Fruit fly (Drosophila melanogaster) whole organism, embryonic: Measurements from ENCODE around the gene SmydA-9.
A peak's percentile ranks its signal among the peaks of the same experiment; 100 is the strongest.

Experiments
- Abd-B ChIP-seq: fragments of 200-800 bp; sonication (Bioruptor generic); optimal IDR thresholded peaks from 2 replicates; lab custom pipeline; 2018; ENCODE audit warnings: missing biosample characterization, mild to moderate bottlenecking, missing genetic modification characterization, moderate library complexity
- CG10321 ChIP-seq: fragments of 200-800 bp; sonication (Bioruptor generic); IDR thresholded peaks from 2 replicates; pipeline ENCODE4 v1.3.6; 2022; ENCODE audit warnings: missing biosample characterization, missing genetic modification characterization
- CG10462 ChIP-seq: fragments of 200-800 bp; sonication (Bioruptor generic); optimal IDR thresholded peaks from 2 replicates; lab custom pipeline; 2016; ENCODE audit warnings: missing biosample characterization, missing genetic modification characterization
- CG11398 ChIP-seq: fragments of 200-800 bp; sonication (Bioruptor generic); optimal IDR thresholded peaks from 2 replicates; lab custom pipeline; 2016; ENCODE audit warnings: missing biosample characterization, missing genetic modification characterization
- CG12744 ChIP-seq: fragments of 200-800 bp; sonication (Bioruptor generic); optimal IDR thresholded peaks from 2 replicates; lab custom pipeline; 2016; ENCODE audit warnings: missing biosample characterization, missing genetic modification characterization
- CG13775 ChIP-seq: fragments of 200-800 bp; sonication (Bioruptor generic); optimal IDR thresholded peaks from 3 replicates; lab custom pipeline; 2017; ENCODE audit warnings: missing biosample characterization, mild to moderate bottlenecking, missing genetic modification characterization
- CG14441 ChIP-seq: fragments of 200-800 bp; sonication (Bioruptor generic); IDR thresholded peaks from 2 replicates; pipeline ENCODE4 v1.3.6; 2022; ENCODE audit warnings: missing biosample characterization, missing genetic modification characterization
- CG14965 ChIP-seq: fragments of 200-800 bp; sonication (Bioruptor generic); optimal IDR thresholded peaks from 2 replicates; lab custom pipeline; 2016; ENCODE audit warnings: missing biosample characterization, missing genetic modification characterization, borderline replicate concordance
- CG15601 ChIP-seq: fragments of 200-800 bp; sonication (Bioruptor generic); optimal IDR thresholded peaks from 3 replicates; lab custom pipeline; 2019; ENCODE audit warnings: missing biosample characterization, mild to moderate bottlenecking, missing genetic modification characterization, moderate library complexity
- CG1603 ChIP-seq: fragments of 200-800 bp; sonication (Bioruptor generic); optimal IDR thresholded peaks from 2 replicates; lab custom pipeline; 2019; ENCODE audit warnings: missing biosample characterization, mild to moderate bottlenecking, missing genetic modification characterization, moderate library complexity
- CG17385 ChIP-seq: fragments of 200-800 bp; sonication (Bioruptor generic); optimal IDR thresholded peaks from 3 replicates; lab custom pipeline; 2018; ENCODE audit warnings: missing biosample characterization, mild to moderate bottlenecking, missing genetic modification characterization
- CG18011 ChIP-seq: fragments of 200-800 bp; sonication (Bioruptor generic); optimal IDR thresholded peaks from 2 replicates; lab custom pipeline; 2017; ENCODE audit warnings: missing biosample characterization, missing genetic modification characterization, mild to moderate bottlenecking, moderate library complexity, missing genotype
- CG18619 ChIP-seq: fragments of 200-800 bp; sonication (Bioruptor generic); optimal IDR thresholded peaks from 3 replicates; lab custom pipeline; 2017; ENCODE audit warnings: missing biosample characterization, mild to moderate bottlenecking, missing genetic modification characterization
- CG2889 ChIP-seq: fragments of 200-800 bp; sonication (Bioruptor generic); IDR thresholded peaks from 3 replicates; pipeline ENCODE4 v1.3.6; 2022; ENCODE audit warnings: missing biosample characterization, missing genetic modification characterization
- CG3847 ChIP-seq: fragments of 200-800 bp; sonication (Bioruptor generic); IDR thresholded peaks from 2 replicates; pipeline ENCODE4 v1.3.6; 2022; ENCODE audit warnings: missing biosample characterization, missing genetic modification characterization
- CG4360 ChIP-seq: fragments of 200-800 bp; sonication (Bioruptor generic); IDR thresholded peaks from 2 replicates; pipeline ENCODE4 v1.3.6; 2022; ENCODE audit warnings: missing biosample characterization, missing genetic modification characterization
- CG7357 ChIP-seq: fragments of 200-800 bp; sonication (Bioruptor generic); IDR thresholded peaks from 3 replicates; pipeline ENCODE4 v1.3.6; 2022; ENCODE audit warnings: missing biosample characterization, missing genetic modification characterization
- CG8290 ChIP-seq, 3 experiments: fragments of 200-800 bp; sonication (Bioruptor generic); optimal IDR thresholded peaks; 2 replicates each; lab custom pipeline; 2016 to 2019; ENCODE audit warnings: missing biosample characterization in 3 of 3, missing genetic modification characterization in 3 of 3, mild to moderate bottlenecking in 2 of 3, moderate library complexity in 1 of 3
- D19A ChIP-seq: fragments of 200-800 bp; optimal IDR thresholded peaks from 3 replicates; lab custom pipeline; 2019; ENCODE audit warnings: missing biosample characterization, mild to moderate bottlenecking, missing genetic modification characterization, moderate library complexity
- Dfd ChIP-seq, 2 experiments: fragments of >200 bp; optimal IDR thresholded peaks; 2 replicates each; lab custom pipeline; 2017; ENCODE audit warnings: missing biosample characterization in 2 of 2, missing genetic modification characterization in 2 of 2
- Gsc ChIP-seq: fragments of 200-800 bp; sonication (Bioruptor generic); IDR thresholded peaks from 2 replicates; pipeline ENCODE4 v1.3.6; 2022; ENCODE audit warnings: missing biosample characterization, missing genetic modification characterization
- Hr78 ChIP-seq, 2 experiments: fragments of 200-800 bp in 1 of 2; fragments of >200 bp in 1 of 2; sonication (Bioruptor generic) in 1 of 2; optimal IDR thresholded peaks; 2 replicates each; lab custom pipeline; 2017 to 2019; ENCODE audit warnings: missing biosample characterization in 2 of 2, missing genetic modification characterization in 2 of 2, mild to moderate bottlenecking in 1 of 2, moderate library complexity in 1 of 2
- Mad ChIP-seq: fragments of 200-800 bp; sonication (Bioruptor generic); optimal IDR thresholded peaks from 2 replicates; lab custom pipeline; 2016; ENCODE audit warnings: missing biosample characterization, missing genetic modification characterization
- Myb ChIP-seq: fragments of 200-800 bp; sonication (Bioruptor generic); optimal IDR thresholded peaks from 2 replicates; lab custom pipeline; 2016; ENCODE audit warnings: missing biosample characterization, missing genetic modification characterization
- Neu2 ChIP-seq: fragments of 200-800 bp; sonication (Bioruptor generic); optimal IDR thresholded peaks from 3 replicates; lab custom pipeline; 2016; ENCODE audit warnings: missing biosample characterization, missing genetic modification characterization, borderline replicate concordance
- Nf-YA ChIP-seq: fragments of 200-800 bp; sonication (Bioruptor generic); IDR thresholded peaks from 2 replicates; pipeline ENCODE4 v1.3.6; 2022; ENCODE audit warnings: missing biosample characterization, missing genetic modification characterization
- Rx ChIP-seq: fragments of 200-800 bp; sonication (Bioruptor generic); IDR thresholded peaks from 2 replicates; pipeline ENCODE4 v1.3.6; 2022; ENCODE audit warnings: missing biosample characterization, missing genetic modification characterization
- YL-1 ChIP-seq: fragments of 200-800 bp; sonication (Bioruptor generic); optimal IDR thresholded peaks from 3 replicates; lab custom pipeline; 2017; ENCODE audit warnings: missing biosample characterization, mild to moderate bottlenecking, missing genetic modification characterization
- cas ChIP-seq: fragments of 200-800 bp; sonication (Bioruptor generic); IDR thresholded peaks from 2 replicates; pipeline ENCODE4 v1.3.6; 2022; ENCODE audit warnings: missing biosample characterization, missing genetic modification characterization
- chif ChIP-seq, 2 experiments: fragments of 200-800 bp; sonication (Bioruptor generic); optimal IDR thresholded peaks; 3 replicates each; lab custom pipeline; 2016; ENCODE audit warnings: missing biosample characterization in 2 of 2, missing genetic modification characterization in 2 of 2
- chinmo ChIP-seq: fragments of 200-800 bp; sonication (Bioruptor generic); IDR thresholded peaks from 4 replicates; pipeline ENCODE4 v1.3.6; 2022; ENCODE audit warnings: missing biosample characterization, missing genetic modification characterization; ENCODE audit not compliant: partially characterized antibody
- chn ChIP-seq: fragments of 200-800 bp; sonication (Bioruptor generic); optimal IDR thresholded peaks from 2 replicates; lab custom pipeline; 2016; ENCODE audit warnings: missing biosample characterization, missing genetic modification characterization
- crp ChIP-seq, 2 experiments: fragments of 200-800 bp; sonication (Bioruptor generic); optimal IDR thresholded peaks; 2 replicates in 1 of 2; 3 replicates in 1 of 2; lab custom pipeline; 2017; ENCODE audit warnings: missing biosample characterization in 2 of 2, missing genetic modification characterization in 2 of 2, mild to moderate bottlenecking in 1 of 2, moderate library complexity in 1 of 2
- danr ChIP-seq: fragments of 200-800 bp; sonication (Bioruptor generic); IDR thresholded peaks from 2 replicates; pipeline ENCODE4 v1.3.6; 2022; ENCODE audit warnings: missing biosample characterization, missing genetic modification characterization
- dysf ChIP-seq: fragments of 200-800 bp; sonication (Bioruptor generic); IDR thresholded peaks from 3 replicates; pipeline ENCODE4 v1.3.6; 2022; ENCODE audit warnings: missing biosample characterization, missing genetic modification characterization
- gcm ChIP-seq: fragments of 200-800 bp; sonication (Bioruptor generic); optimal IDR thresholded peaks from 2 replicates; lab custom pipeline; 2019; ENCODE audit warnings: missing biosample characterization, mild to moderate bottlenecking, missing genetic modification characterization, moderate library complexity
- gcm2 ChIP-seq: fragments of 200-800 bp; sonication (Bioruptor generic); optimal IDR thresholded peaks from 2 replicates; lab custom pipeline; 2016; ENCODE audit warnings: missing biosample characterization, missing genetic modification characterization
- gsb ChIP-seq: fragments of 200-800 bp; sonication (Bioruptor generic); IDR thresholded peaks from 2 replicates; pipeline ENCODE4 v1.3.6; 2022; ENCODE audit warnings: missing biosample characterization, missing genetic modification characterization
- jing ChIP-seq: fragments of 200-800 bp; sonication (Bioruptor generic); optimal IDR thresholded peaks from 2 replicates; lab custom pipeline; 2018; ENCODE audit warnings: missing biosample characterization, mild to moderate bottlenecking, missing genetic modification characterization
- maf-S ChIP-seq: fragments of 200-800 bp; sonication (Bioruptor generic); optimal IDR thresholded peaks from 2 replicates; lab custom pipeline; 2016; ENCODE audit warnings: missing biosample characterization, missing genetic modification characterization
- mld ChIP-seq: fragments of 200-800 bp; sonication (Bioruptor generic); IDR thresholded peaks from 3 replicates; pipeline ENCODE4 v1.3.6; 2022; ENCODE audit warnings: missing biosample characterization, missing genetic modification characterization; ENCODE audit not compliant: partially characterized antibody
- onecut ChIP-seq: fragments of 200-800 bp; sonication (Bioruptor generic); IDR thresholded peaks from 2 replicates; pipeline ENCODE4 v1.3.6; 2022; ENCODE audit warnings: missing biosample characterization, missing genetic modification characterization
- seq ChIP-seq: fragments of 200-800 bp; sonication (Bioruptor generic); IDR thresholded peaks from 2 replicates; pipeline ENCODE4 v1.3.6; 2022; ENCODE audit warnings: missing biosample characterization, missing genetic modification characterization
- sima ChIP-seq: fragments of 200-800 bp; sonication (Bioruptor generic); optimal IDR thresholded peaks from 2 replicates; lab custom pipeline; 2016; ENCODE audit warnings: missing biosample characterization, missing genetic modification characterization
- so ChIP-seq: fragments of 200-800 bp; sonication (Bioruptor generic); IDR thresholded peaks from 3 replicates; pipeline ENCODE4 v1.3.6; 2022; ENCODE audit warnings: missing biosample characterization, missing genetic modification characterization
- tap ChIP-seq: fragments of 200-800 bp; optimal IDR thresholded peaks from 3 replicates; lab custom pipeline; 2019; ENCODE audit warnings: missing biosample characterization, mild to moderate bottlenecking, missing genetic modification characterization, moderate library complexity
- tgo ChIP-seq: fragments of 200-800 bp; sonication (Bioruptor generic); IDR thresholded peaks from 3 replicates; pipeline ENCODE4 v1.3.6; 2022; ENCODE audit warnings: missing biosample characterization, missing genetic modification characterization
- trem ChIP-seq: fragments of 200-800 bp; optimal IDR thresholded peaks from 3 replicates; lab custom pipeline; 2019; ENCODE audit warnings: missing biosample characterization, mild to moderate bottlenecking, missing genetic modification characterization, moderate library complexity
- wek ChIP-seq: fragments of 200-800 bp; sonication (Bioruptor generic); optimal IDR thresholded peaks from 3 replicates; lab custom pipeline; 2018; ENCODE audit warnings: missing biosample characterization, mild to moderate bottlenecking, missing genetic modification characterization, moderate library complexity
- zfh1 ChIP-seq: fragments of 200-800 bp; sonication (Bioruptor generic); IDR thresholded peaks from 3 replicates; pipeline ENCODE4 v1.3.6; 2022; ENCODE audit warnings: missing biosample characterization, missing genetic modification characterization

The SmydA-9 gene

DNA sequence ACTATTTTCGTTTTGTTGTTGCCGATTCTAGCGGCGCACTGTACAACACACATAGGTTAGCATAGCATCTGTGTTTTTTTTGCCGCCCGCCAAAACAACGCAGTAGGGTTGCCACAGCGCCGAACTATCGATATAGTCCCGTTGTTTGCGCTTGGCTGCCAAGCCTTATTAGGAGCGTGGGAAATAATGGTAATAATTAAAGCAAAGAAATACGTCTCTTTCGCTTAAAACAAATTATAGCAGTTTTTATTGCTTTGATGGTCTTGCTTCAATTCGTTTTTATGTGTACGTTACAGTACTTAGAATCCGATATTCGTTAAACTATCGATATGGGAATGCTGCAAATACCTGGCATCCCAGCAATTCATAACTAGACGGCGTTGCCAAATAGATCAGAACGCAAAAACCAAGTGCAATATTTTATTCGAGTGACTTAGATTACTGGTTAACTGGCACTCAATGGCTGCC is 32.8 kb upstream of the SmydA-9 start, which contains the start of the genes mxc and Larp7 (continued):
- peak; percentile 26 for TF ChIP-seq YL-1 (GFP tag; lab: Kevin White, UChicago)
- TF ChIP-seq wek, result no peak
- TF ChIP-seq cas (GFP tag; lab: Robert Waterston, UW), result no peak
- TF ChIP-seq CG8290 (GFP tag; optimal IDR thresholded peaks at IDR 0.05; lab: Kevin White, UChicago), result peak; percentile 3
- no peak for TF ChIP-seq CG8290 (tag; optimal IDR thresholded peaks at IDR 0.05; lab: Kevin White, UChicago)
- TF ChIP-seq Neu2 (GFP tag; lab: Kevin White, UChicago), result no peak
- no peak for TF ChIP-seq gcm (GFP tag; lab: Kevin White, UChicago)
- no peak for TF ChIP-seq CG11398
- TF ChIP-seq CG14965 (GFP tag; lab: Kevin White, UChicago), result no peak
- TF ChIP-seq Mad, result peak; percentile 47
- no peak for TF ChIP-seq seq
- no peak for TF ChIP-seq D19A (tag; lab: Kevin White, UChicago)
- TF ChIP-seq CG12744 (GFP tag; lab: Kevin White, UChicago), result no peak
- peak; percentile 61 for TF ChIP-seq CG13775 (GFP tag; lab: Kevin White, UChicago)
- TF ChIP-seq chif (GFP tag; optimal IDR thresholded peaks at IDR 0.05; lab: Kevin White, UChicago), result peak; percentile 51 to 67
- peak; percentile 85 for TF ChIP-seq CG3847 (GFP tag; lab: Robert Waterston, UW)
- TF ChIP-seq chn, result peak; percentile 49
- TF ChIP-seq onecut (GFP tag; lab: Robert Waterston, UW), result no peak
- TF ChIP-seq CG10321 (GFP tag; lab: Robert Waterston, UW), result no peak
- peak; percentile 27 for TF ChIP-seq CG17385 (GFP tag; lab: Kevin White, UChicago)
- TF ChIP-seq danr, result peak; percentile 35; the same call in 1 of the 2 replicates
- TF ChIP-seq CG4360, result 0 out of 2 replicates have a peak, but pooled peaks have one; percentile 32
- peak; percentile 64; the same call in 1 of the 3 replicates for TF ChIP-seq mld
- TF ChIP-seq sima (GFP tag; lab: Kevin White, UChicago), result no peak
- peak; percentile 45 for TF ChIP-seq tgo (GFP tag; lab: Robert Waterston, UW)
- TF ChIP-seq CG14441, result peak; percentile 52; the same call in 1 of the 2 replicates
- TF ChIP-seq maf-S (GFP tag; lab: Kevin White, UChicago), result peak; percentile 53
- TF ChIP-seq tap (tag; lab: Kevin White, UChicago), result no peak
- no peak for TF ChIP-seq zfh1 (GFP tag; lab: Robert Waterston, UW)
- TF ChIP-seq CG18619 (GFP tag; lab: Kevin White, UChicago), result peak; percentile 43
- TF ChIP-seq CG1603, result no peak
- TF ChIP-seq CG7357 (GFP tag; lab: Robert Waterston, UW), result peak; percentile 60; the same call in 1 of the 3 replicates
- TF ChIP-seq Hr78 (GFP tag; optimal IDR thresholded peaks at IDR 0.05; lab: Kevin White, UChicago), result no peak
- TF ChIP-seq CG18011 (GFP tag; lab: Kevin White, UChicago), result no peak
- TF ChIP-seq so (GFP tag; lab: Robert Waterston, UW), result no peak
- TF ChIP-seq trem, result peak; percentile 68
- TF ChIP-seq gcm2 (GFP tag; lab: Kevin White, UChicago), result no peak
- TF ChIP-seq dysf (GFP tag; lab: Robert Waterston, UW), result no peak; the same call in 2 of the 3 replicates
- TF ChIP-seq chinmo (GFP tag; lab: Robert Waterston, UW), result peak; percentile 79; the same call in 2 of the 4 replicates
- peak; percentile 76 for TF ChIP-seq Myb (GFP tag; lab: Kevin White, UChicago)
- TF ChIP-seq CG10462 (GFP tag; lab: Kevin White, UChicago), result peak; percentile 32
- no peak for TF ChIP-seq Dfd (GFP tag; optimal IDR thresholded peaks at IDR 0.05; lab: Kevin White, UChicago)
- no peak for TF ChIP-seq Rx (GFP tag; lab: Robert Waterston, UW)
- peak; percentile 38; the same call in 1 of the 3 replicates for TF ChIP-seq CG2889 (GFP tag; lab: Robert Waterston, UW)
- no peak for TF ChIP-seq gsb (GFP tag; lab: Robert Waterston, UW)
- TF ChIP-seq Gsc, result no peak
- peak in 1 of 2 experiments; percentile 57 for TF ChIP-seq crp (GFP tag; optimal IDR thresholded peaks at IDR 0.05; lab: Kevin White, UChicago)
- no peak for TF ChIP-seq CG15601 (tag; lab: Kevin White, UChicago)
- peak; percentile 66 for TF ChIP-seq Abd-B (GFP tag; lab: Kevin White, UChicago)
- no peak for TF ChIP-seq jing (GFP tag; lab: Kevin White, UChicago)
- no peak for TF ChIP-seq Nf-YA (GFP tag; lab: Robert Waterston, UW)
